Fruit fly (Drosophila melanogaster): ENCODE data around the gene CG14823.

The CG14823 gene

dm6 chr3L:7090764-7091163 lies 24.6 kb downstream of the CG14823 start (continued):
- TF ChIP-seq CG18619 (GFP tag; optimal IDR thresholded peaks at IDR 0.05) = no peak
- TF ChIP-seq CG12071 (GFP tag; optimal IDR thresholded peaks at IDR 0.05) = peak; percentile 71
- peak; percentile 41 for TF ChIP-seq CG10267 (tag; optimal IDR thresholded peaks at IDR 0.05)
- TF ChIP-seq Hand (GFP tag; optimal IDR thresholded peaks at IDR 0.05) = no peak
- peak; percentile 9 for TF ChIP-seq fd3F (GFP tag; optimal IDR thresholded peaks at IDR 0.05)
- peak; percentile 59 for TF ChIP-seq onecut (GFP tag; IDR thresholded peaks at IDR 0.05)
- TF ChIP-seq Lhr (GFP tag; optimal IDR thresholded peaks at IDR 0.05) = no peak
- peak; percentile 48 for TF ChIP-seq pum (GFP tag; optimal IDR thresholded peaks at IDR 0.05)
- TF ChIP-seq CG1603 (tag; optimal IDR thresholded peaks at IDR 0.05) = peak; percentile 74
- TF ChIP-seq hth (optimal IDR thresholded peaks at IDR 0.05) = no peak
- peak; percentile 90 for TF ChIP-seq vvl (GFP tag; IDR thresholded peaks at IDR 0.05)
- TF ChIP-seq B-H2 (GFP tag; optimal IDR thresholded peaks at IDR 0.05) = no peak
- peak; percentile 64 for TF ChIP-seq mam (GFP tag; optimal IDR thresholded peaks at IDR 0.05)
- TF ChIP-seq B-H1 (GFP tag; IDR thresholded peaks at IDR 0.05) = peak; percentile 69
- no peak for TF ChIP-seq GATAe (GFP tag; conservative IDR thresholded peaks at IDR 0.05)
- TF ChIP-seq slp2 (GFP tag; optimal IDR thresholded peaks at IDR 0.05) = no peak
- TF ChIP-seq CG13775 (GFP tag; optimal IDR thresholded peaks at IDR 0.05) = no peak
- no peak for TF ChIP-seq fd102C (GFP tag; optimal IDR thresholded peaks at IDR 0.05)
- no peak for TF ChIP-seq CG9797 (GFP tag; optimal IDR thresholded peaks at IDR 0.05)
- TF ChIP-seq CG32772 (GFP tag; IDR thresholded peaks at IDR 0.05) = peak; percentile 66
- no peak for TF ChIP-seq CG17186 (GFP tag; optimal IDR thresholded peaks at IDR 0.05)
- TF ChIP-seq dm (GFP tag; optimal IDR thresholded peaks at IDR 0.05) = peak; percentile 16
- TF ChIP-seq CG3726 (GFP tag; IDR thresholded peaks at IDR 0.05) = peak; percentile 80
- TF ChIP-seq CG1832 (GFP tag; optimal IDR thresholded peaks at IDR 0.05) = no peak
- TF ChIP-seq grau (tag; optimal IDR thresholded peaks at IDR 0.05) = peak; percentile 53
- peak; percentile 79 for TF ChIP-seq phol (tag; optimal IDR thresholded peaks at IDR 0.05)
- no peak for TF ChIP-seq aop (GFP tag; IDR thresholded peaks at IDR 0.05)
- no peak for TF ChIP-seq Usf (GFP tag; optimal IDR thresholded peaks at IDR 0.05)
- TF ChIP-seq Blimp-1 (GFP tag; optimal IDR thresholded peaks at IDR 0.05) = peak; percentile 67
- peak; percentile 28 for TF ChIP-seq Hr3 (GFP tag; optimal IDR thresholded peaks at IDR 0.05)
- TF ChIP-seq lov (optimal IDR thresholded peaks at IDR 0.05) = no peak
- 0 out of 3 replicates have a peak, but pooled peaks have one; percentile 29 for TF ChIP-seq lov (GFP tag; IDR thresholded peaks at IDR 0.05)
- peak; percentile 5 for TF ChIP-seq gsb-n (tag; optimal IDR thresholded peaks at IDR 0.05)
- peak; percentile 69 for TF ChIP-seq CG4424 (GFP tag; optimal IDR thresholded peaks at IDR 0.05)
- TF ChIP-seq CG7556 (GFP tag; optimal IDR thresholded peaks at IDR 0.05) = peak; percentile 55
- TF ChIP-seq pros (GFP tag; optimal IDR thresholded peaks at IDR 0.05) = no peak
- TF ChIP-seq CG12219 (GFP tag; optimal IDR thresholded peaks at IDR 0.05) = peak; percentile 51
- peak; percentile 29 for TF ChIP-seq CG14710 (tag; optimal IDR thresholded peaks at IDR 0.05)
- peak; percentile 66; the same call in 2 of the 3 replicates for TF ChIP-seq CG11456 (GFP tag; IDR thresholded peaks at IDR 0.05)
- peak; percentile 39 for TF ChIP-seq CG1792 (GFP tag; optimal IDR thresholded peaks at IDR 0.05)
- no peak for TF ChIP-seq TFAM (GFP tag; optimal IDR thresholded peaks at IDR 0.05)
- no peak for TF ChIP-seq Bgb (GFP tag; IDR thresholded peaks at IDR 0.05; ENCODE audit: partially characterized antibody)
- no peak for TF ChIP-seq hbn (GFP tag; IDR thresholded peaks at IDR 0.05; ENCODE audit: partially characterized antibody)
- peak; percentile 67 for TF ChIP-seq Oli (tag; optimal IDR thresholded peaks at IDR 0.05)
- peak; percentile 41 for TF ChIP-seq caup (GFP tag; optimal IDR thresholded peaks at IDR 0.05; ENCODE audit: severe bottlenecking)
- no peak for TF ChIP-seq emc (GFP tag; optimal IDR thresholded peaks at IDR 0.05)
- no peak for TF ChIP-seq pfk (GFP tag; optimal IDR thresholded peaks at IDR 0.05)
- TF ChIP-seq CrebB (tag; optimal IDR thresholded peaks at IDR 0.05) = no peak
- TF ChIP-seq danr (GFP tag; IDR thresholded peaks at IDR 0.05) = 0 out of 2 replicates have a peak, but pooled peaks have one; percentile 26
- TF ChIP-seq CG16779 (GFP tag; IDR thresholded peaks at IDR 0.05) = no peak
- peak; percentile 56 for TF ChIP-seq ssp (GFP tag; IDR thresholded peaks at IDR 0.05)

All from whole organism, embryonic.